Worm (Caenorhabditis elegans): Measurements from ENCODE around the gene C18E9.2.

Gene C18E9.2

ce11 chrII:8964049-8964448, 757 bp upstream of the C18E9.2 start, which contains the start of gene sftd-3 (continued):
- TF ChIP-seq T20F7.1 (GFP tag; optimal IDR thresholded peaks at IDR 0.05) (no peak), ztf-11 (tag; optimal IDR thresholded peaks at IDR 0.05) (no peak), snpc-1.2 (GFP tag; IDR thresholded peaks at IDR 0.05) (no peak), rbr-2 (tag; optimal IDR thresholded peaks at IDR 0.05) (no peak)

- peak in 1 of 2 experiments; percentile 58 for TF ChIP-seq daf-16 (GFP tag; optimal IDR thresholded peaks at IDR 0.05)
- TF ChIP-seq daf-16 (tag; optimal IDR thresholded peaks at IDR 0.05), result peak; percentile 11
- TF ChIP-seq nhr-25 (tag; optimal IDR thresholded peaks at IDR 0.05; ENCODE audit: borderline replicate concordance, insufficient read depth), result no peak
- peak in 1 of 2 experiments; percentile 57 for TF ChIP-seq mdl-1 (tag; optimal IDR thresholded peaks at IDR 0.05)
- TF ChIP-seq Y75B8A.6 (GFP tag; IDR thresholded peaks at IDR 0.05), result no peak
- peak; percentile 89 for TF ChIP-seq pqm-1 (tag; optimal IDR thresholded peaks at IDR 0.05)
- TF ChIP-seq ceh-82 (tag; optimal IDR thresholded peaks at IDR 0.05), result no peak
- TF ChIP-seq hmg-1.1 (GFP tag; IDR thresholded peaks at IDR 0.05), result peak; percentile 70
- peak; percentile 14 for TF ChIP-seq nhr-48 (tag; optimal IDR thresholded peaks at IDR 0.05)
- TF ChIP-seq nhr-41 (GFP tag; IDR thresholded peaks at IDR 0.05), result no peak
- TF ChIP-seq nhr-11 (tag; optimal IDR thresholded peaks at IDR 0.05), result peak; percentile 41
- TF ChIP-seq saeg-2 (GFP tag; IDR thresholded peaks at IDR 0.05), result 0 out of 2 replicates have a peak, but pooled peaks have one; percentile 34
- peak in 1 of 2 experiments; percentile 60 for TF ChIP-seq hif-1 (tag; optimal IDR thresholded peaks at IDR 0.05)
- peak; percentile 65 for TF ChIP-seq F37D6.2 (tag; optimal IDR thresholded peaks at IDR 0.05)
- peak; percentile 52; the same call in 1 of the 2 replicates for TF ChIP-seq nhr-42 (GFP tag; IDR thresholded peaks at IDR 0.05)
- peak; percentile 20 for TF ChIP-seq nhr-28 (tag; optimal IDR thresholded peaks at IDR 0.05)
- TF ChIP-seq arid-1 (GFP tag; conservative IDR thresholded peaks at IDR 0.05), result peak; percentile 56; the same call in 1 of the 2 replicates
- TF ChIP-seq snpc-1.2 (GFP tag; IDR thresholded peaks at IDR 0.05), result no peak
- peak; percentile 43 for TF ChIP-seq nhr-77 (tag; optimal IDR thresholded peaks at IDR 0.05)
- peak; percentile 84 for TF ChIP-seq rbr-2 (tag; optimal IDR thresholded peaks at IDR 0.05)
- peak; percentile 40; the same call in 1 of the 2 replicates for TF ChIP-seq set-16 (GFP tag; IDR thresholded peaks at IDR 0.05)
- no peak for TF ChIP-seq jun-1 (tag; optimal IDR thresholded peaks at IDR 0.05)
- no peak for TF ChIP-seq mxl-2 (GFP tag; conservative IDR thresholded peaks at IDR 0.05)
- peak; percentile 68 for TF ChIP-seq egl-43 (GFP tag; IDR thresholded peaks at IDR 0.05)
- peak; percentile 9 to 92 for TF ChIP-seq lsy-2 (tag; optimal IDR thresholded peaks at IDR 0.05)
- TF ChIP-seq tag-97 (GFP tag; IDR thresholded peaks at IDR 0.05), result no peak
- TF ChIP-seq R02D3.7 (tag; optimal IDR thresholded peaks at IDR 0.05), result no peak
- no peak for TF ChIP-seq D1046.2 (GFP tag; IDR thresholded peaks at IDR 0.05)
- peak; percentile 75 for TF ChIP-seq hlh-30 (tag; optimal IDR thresholded peaks at IDR 0.05; ENCODE audit: insufficient read depth)
- peak; percentile 55 for TF ChIP-seq unc-130 (GFP tag; optimal IDR thresholded peaks at IDR 0.05)
- TF ChIP-seq unc-62 (GFP tag; optimal IDR thresholded peaks at IDR 0.05 in 1 of 2), result peak in 1 of 2 experiments; percentile 68
- no peak for TF ChIP-seq unc-62 (tag; optimal IDR thresholded peaks at IDR 0.05)
- peak; percentile 32 for TF ChIP-seq F49E8.2 (tag; optimal IDR thresholded peaks at IDR 0.05; ENCODE audit: borderline replicate concordance)
- no peak for TF ChIP-seq sdz-12 (GFP tag; optimal IDR thresholded peaks at IDR 0.05)
- no peak for TF ChIP-seq spr-3 (GFP tag; optimal IDR thresholded peaks at IDR 0.05)
- 0 out of 2 replicates have a peak, but pooled peaks have one; percentile 14 for TF ChIP-seq madf-9 (GFP tag; conservative IDR thresholded peaks at IDR 0.05)
- TF ChIP-seq lin-38 (GFP tag; IDR thresholded peaks at IDR 0.05), result peak; percentile 75
- TF ChIP-seq ZK337.2 (GFP tag; IDR thresholded peaks at IDR 0.05), result no peak
- no peak for TF ChIP-seq zfp-2 (tag; optimal IDR thresholded peaks at IDR 0.05)
- peak; percentile 52 for TF ChIP-seq fkh-10 (GFP tag; optimal IDR thresholded peaks at IDR 0.05)
- peak; percentile 87 for TF ChIP-seq T20F7.1 (GFP tag; optimal IDR thresholded peaks at IDR 0.05)
- no peak for TF ChIP-seq mxl-3 (GFP tag; optimal IDR thresholded peaks at IDR 0.05)
- TF ChIP-seq ceh-20 (GFP tag; IDR thresholded peaks at IDR 0.05), result peak; percentile 48; the same call in 1 of the 2 replicates
- TF ChIP-seq pha-4 (GFP tag; IDR thresholded peaks at IDR 0.05), result peak; percentile 61
- TF ChIP-seq pha-4 (tag; optimal IDR thresholded peaks at IDR 0.05), result no peak
Measured at ce11 chrII:8969251-8970183, 4.7 kb downstream of the C18E9.2 start, which contains the start of the genes szy-20 and C18E9.5. szy-20 (minus strand) TSS chrII:8969333. C18E9.5 (plus strand) TSS chrII:8969980.
